Worm (Caenorhabditis elegans) whole organism, young adult: ENCODE results near the gene allo-1.

Experiments
- Y56A3A.18 ChIP-seq: fragments of 200-800 bp; sonication (Bioruptor generic); IDR thresholded peaks from 2 replicates; pipeline ENCODE4 v1.3.6; 2022; ENCODE audit warnings: missing genetic modification reagents, missing genetic modification characterization, missing compliant biosample characterization
- ama-1 ChIP-seq, 3 experiments: fragments of 150-350 bp in 1 of 3; sonication (generic microtip) in 2 of 3; optimal IDR thresholded peaks; 2 replicates each; lab custom pipeline; 2014 to 2018; ENCODE audit warnings: missing biosample characterization in 2 of 3, missing genetic modification characterization in 2 of 3, missing genetic modification reagents in 2 of 3
- attf-3 ChIP-seq: fragments of 200-800 bp; sonication (Bioruptor generic); conservative IDR thresholded peaks from 2 replicates; pipeline ENCODE4 v1.3.6; 2022; ENCODE audit warnings: missing genetic modification reagents, missing genetic modification characterization, missing compliant biosample characterization
- lin-40 ChIP-seq: sonication (generic microtip); optimal IDR thresholded peaks from 2 replicates; lab custom pipeline; 2016; ENCODE audit warnings: missing genetic modification characterization, mild to moderate bottlenecking, missing compliant biosample characterization, missing genotype, missing genetic modification reagents

DNA sequence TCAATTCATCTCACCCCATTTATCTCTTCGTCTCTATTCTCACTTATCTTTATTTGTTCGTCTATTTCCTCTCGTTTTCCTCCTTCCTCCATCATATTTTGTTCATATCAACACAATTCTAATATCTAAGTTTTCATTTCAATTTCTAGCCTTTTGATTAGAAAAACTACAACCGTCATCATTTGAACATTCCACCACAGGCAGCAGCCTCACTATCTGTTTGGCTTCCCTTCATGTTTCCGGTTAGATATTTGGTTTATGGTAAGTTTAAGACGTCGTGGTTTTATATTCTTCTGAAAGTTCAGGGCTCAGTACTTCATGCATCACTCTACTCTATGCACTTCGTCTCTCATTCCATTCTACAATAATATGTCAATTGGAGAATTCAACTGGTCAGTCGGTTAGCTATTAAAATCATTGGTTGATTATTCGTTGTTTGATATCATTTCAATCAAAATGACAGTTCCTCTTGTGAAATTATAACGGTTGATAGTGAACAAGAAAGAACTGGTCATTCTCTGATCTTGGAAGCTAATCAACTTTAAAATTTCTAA is 40.0 kb downstream of the allo-1 start, which contains the start of gene K08C7.1:
- TF ChIP-seq attf-3: no peak
- TF ChIP-seq ama-1 (optimal IDR thresholded peaks at IDR 0.05; lab: Kevin White, UChicago): no peak
- no peak for TF ChIP-seq ama-1 (GFP tag; optimal IDR thresholded peaks at IDR 0.05; lab: Kevin White, UChicago)
- TF ChIP-seq lin-40 (tag; lab: Kevin White, UChicago): no peak
- TF ChIP-seq Y56A3A.18 (GFP tag; lab: Robert Waterston, UW): no peak
